Worm (Caenorhabditis elegans) whole organism, dauer: Measurements from ENCODE around the gene C56E6.2.

Source experiments
- unc-62 ChIP-seq: sonication (generic microtip); optimal IDR thresholded peaks from 2 replicates; lab custom pipeline; 2017; ENCODE audit warnings: missing biosample characterization, missing genetic modification reagents, missing genetic modification characterization

C56E6.2 gene

DNA sequence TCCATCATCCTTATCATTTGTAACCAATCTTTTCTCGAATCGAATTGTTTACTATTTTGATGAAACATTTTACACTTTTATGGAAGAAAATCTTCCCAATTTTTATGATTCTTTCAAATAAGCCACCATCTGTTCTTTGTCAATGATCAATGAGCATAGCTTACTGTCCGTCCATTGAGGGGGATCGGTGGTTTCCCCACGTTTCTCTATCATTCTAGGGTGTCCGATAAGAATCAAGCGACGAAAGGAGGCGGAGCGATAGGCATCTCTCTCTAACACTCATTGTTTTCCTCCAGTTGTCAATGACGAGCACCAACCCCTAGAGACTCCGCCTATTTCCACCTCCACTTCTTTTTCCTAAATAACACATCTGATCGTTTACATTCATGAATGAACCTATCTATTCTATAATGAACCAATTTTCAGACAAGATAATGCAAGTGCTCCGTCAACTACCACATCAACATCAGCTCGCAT lies at the start of gene C56E6.2:
TSS of gene C56E6.2 (plus strand) at position 427 of the 477 bp plus-strand sequence.
- no peak for TF ChIP-seq unc-62 (GFP tag; lab: Kevin White, UChicago)

DNA sequence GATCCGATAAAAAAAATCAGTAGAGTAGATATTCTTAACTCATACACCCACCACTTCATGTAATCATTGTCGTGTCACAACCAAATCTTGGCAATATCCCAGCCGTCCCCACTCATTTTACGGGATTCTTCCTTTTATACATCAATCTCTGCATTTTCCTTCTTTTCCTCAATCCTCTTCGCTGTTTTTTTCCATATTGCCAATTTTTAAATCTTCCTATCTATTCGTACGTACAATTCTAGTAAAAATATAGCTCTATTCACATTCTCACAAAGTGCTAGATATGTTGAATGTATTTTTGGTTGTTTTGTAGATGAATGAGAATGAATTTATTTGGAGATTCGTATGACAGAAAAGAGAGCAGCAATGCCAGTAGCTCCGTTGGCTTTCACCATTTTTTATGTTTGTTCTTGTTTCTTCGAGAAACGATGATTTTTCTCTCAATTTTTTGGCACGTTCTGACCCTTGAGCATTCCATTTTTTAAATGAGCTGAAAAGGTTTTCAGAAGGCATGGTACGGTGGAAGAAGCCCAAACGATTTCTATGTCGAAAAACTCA lies 49.5 kb upstream of the C56E6.2 start, which contains the start of gene T28D9.16:
TSS of gene T28D9.16 (plus strand) at position 508 of the 558 bp plus-strand sequence.
- no peak for TF ChIP-seq unc-62 (GFP tag; lab: Kevin White, UChicago)

DNA sequence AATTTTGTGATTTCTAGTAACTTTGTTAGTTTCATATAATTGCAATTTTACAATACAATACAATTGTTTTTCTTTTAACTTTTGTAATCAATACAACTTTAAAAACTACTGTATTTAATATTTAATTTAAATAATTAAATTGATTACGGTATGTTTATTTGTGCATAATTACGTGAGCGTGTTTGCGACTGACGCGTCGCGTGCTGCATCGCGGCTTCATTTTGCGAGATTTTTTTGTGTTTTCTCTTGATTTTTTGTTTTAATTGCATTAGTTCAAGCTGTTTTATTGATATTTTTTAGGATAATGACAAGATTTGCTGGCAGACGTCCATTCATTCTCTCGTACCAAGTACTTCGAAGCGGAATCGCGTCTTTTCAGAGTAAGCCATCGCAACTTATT lies 48.1 kb upstream of the C56E6.2 start, which contains the start of gene T28D9.4:
TSS of gene T28D9.4 (plus strand) at position 301 of the 400 bp plus-strand sequence.
- TF ChIP-seq unc-62 (GFP tag; lab: Kevin White, UChicago): no peak

DNA sequence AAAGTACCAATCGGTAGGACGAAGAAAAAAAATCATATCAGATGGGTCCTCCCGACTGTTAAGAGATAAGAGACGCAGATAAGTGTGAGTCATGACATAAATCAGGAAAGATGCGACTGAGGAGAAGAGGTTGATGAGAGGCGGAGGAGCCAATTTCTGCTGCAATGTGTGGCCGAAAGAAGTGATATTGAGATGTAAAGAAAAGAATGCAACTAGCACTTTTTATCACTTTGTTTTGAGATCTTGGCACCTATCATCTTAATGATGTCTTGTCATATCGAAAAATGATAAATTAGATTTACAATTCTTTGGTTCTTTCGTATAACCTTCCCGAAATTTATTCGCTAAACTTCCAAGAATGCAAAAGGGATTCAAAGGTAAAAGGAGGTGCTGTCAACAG lies 42.6 kb upstream of the C56E6.2 start, which contains the start of gene del-10:
TSS of gene del-10 (minus strand) at position 24 of the 400 bp plus-strand sequence.
- no peak for TF ChIP-seq unc-62 (GFP tag; lab: Kevin White, UChicago)

DNA sequence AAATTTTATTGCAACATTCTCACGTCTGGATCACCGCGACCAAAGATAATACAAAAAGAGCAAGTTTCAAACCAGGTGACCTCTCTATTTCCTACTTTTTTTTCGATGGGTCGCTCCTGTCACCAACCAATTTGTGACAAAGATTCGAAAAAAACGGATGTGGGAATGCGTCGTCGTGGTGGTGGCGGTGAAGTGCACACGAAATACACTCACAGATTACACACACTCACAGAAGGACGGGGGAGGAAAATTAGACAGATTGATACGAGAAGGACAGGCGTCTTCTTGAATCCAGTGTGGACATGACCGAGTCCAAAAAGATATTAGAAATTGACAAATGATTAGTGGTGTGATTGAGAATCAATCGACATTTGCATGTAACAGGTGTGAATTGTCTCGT lies 42.0 kb upstream of the C56E6.2 start:
- no peak for TF ChIP-seq unc-62 (GFP tag; lab: Kevin White, UChicago)

DNA sequence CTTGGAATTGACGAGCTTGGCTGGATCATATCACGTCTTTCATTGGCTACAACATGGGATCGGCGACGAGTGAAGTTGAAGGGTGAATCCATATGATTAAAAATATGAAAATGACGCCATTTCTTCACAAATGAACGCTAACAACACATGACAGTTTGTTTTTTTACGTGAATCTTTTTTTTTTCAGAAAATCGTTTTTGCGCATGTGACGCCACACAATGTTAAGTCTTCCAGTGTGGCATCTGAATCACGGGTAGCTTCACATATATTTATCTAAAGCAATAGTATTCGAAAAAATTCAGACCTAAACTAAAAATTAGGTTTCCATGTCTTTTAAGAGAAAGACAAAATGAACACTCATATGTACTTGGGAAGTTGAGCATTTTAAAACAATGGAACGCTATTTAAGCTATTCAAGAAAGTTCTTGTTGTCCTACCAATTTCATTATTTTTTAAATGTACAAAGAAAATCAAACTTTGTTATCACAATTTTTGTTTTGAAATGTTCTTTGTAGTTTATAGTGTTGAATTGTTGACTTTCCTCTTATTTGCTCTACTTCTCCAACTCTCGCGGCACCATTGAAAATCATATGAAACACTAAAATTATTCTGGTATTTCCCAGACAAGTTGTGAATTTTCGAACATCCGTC lies 39.7 kb upstream of the C56E6.2 start, which contains the start of the genes lido-16 and plpp-1.2:
TSS of gene lido-16 (minus strand) at position 101 of the 651 bp plus-strand sequence.
TSS of gene plpp-1.2 (plus strand) at position 601 of the 651 bp plus-strand sequence.
- TF ChIP-seq unc-62 (GFP tag; lab: Kevin White, UChicago): no peak

- TF ChIP-seq unc-62 (GFP tag; lab: Kevin White, UChicago): no peak
Measured at ce11 chrII:6486344-6486743, 38.4 kb upstream of the C56E6.2 start.

DNA sequence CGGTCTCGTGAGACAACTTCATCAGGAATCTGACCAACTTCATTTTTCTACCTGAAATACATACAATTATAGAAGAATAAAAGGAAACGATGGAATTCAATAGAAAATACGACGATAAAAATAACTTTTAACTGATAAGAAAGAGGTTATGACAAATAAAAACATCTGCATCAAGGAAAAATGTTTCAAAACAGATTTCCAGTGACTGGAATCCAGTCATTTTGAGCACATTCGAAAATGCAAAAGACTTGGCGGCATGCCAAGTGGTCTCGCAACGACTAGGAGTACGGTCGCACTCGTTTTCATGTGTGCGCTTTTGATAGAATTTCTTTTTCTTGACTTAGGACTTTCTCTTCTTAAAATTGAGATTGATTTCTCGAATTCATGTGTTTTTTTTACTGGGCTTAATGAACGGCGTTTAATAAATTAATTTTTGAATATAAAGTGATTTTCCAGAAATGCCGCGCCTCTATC lies 35.0 kb upstream of the C56E6.2 start, which contains the start of the genes snr-3 and rsp-5:
TSS of gene snr-3 (minus strand) at position 51 of the 474 bp plus-strand sequence.
TSS of gene rsp-5 (plus strand) at position 455 of the 474 bp plus-strand sequence.
- TF ChIP-seq unc-62 (GFP tag; lab: Kevin White, UChicago): no peak

DNA sequence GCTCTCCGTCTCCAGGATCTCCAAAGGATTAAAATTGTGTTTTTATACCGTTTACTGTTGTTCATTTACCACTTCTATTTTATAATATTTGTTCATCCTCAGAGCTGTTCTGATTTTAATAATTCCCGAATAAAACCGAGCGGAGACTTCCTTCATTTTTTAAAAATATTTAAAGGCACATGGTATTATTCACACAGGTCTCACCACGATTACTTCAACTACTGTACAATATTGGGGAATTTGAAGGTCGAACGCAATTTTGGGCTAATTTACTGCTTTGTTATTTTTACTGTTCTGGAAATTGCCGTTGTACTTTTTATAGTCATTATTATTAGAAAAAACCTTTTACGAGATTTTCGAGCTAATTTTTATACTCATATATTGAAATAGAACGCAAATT lies 33.5 kb upstream of the C56E6.2 start:
- TF ChIP-seq unc-62 (GFP tag; lab: Kevin White, UChicago): no peak

DNA sequence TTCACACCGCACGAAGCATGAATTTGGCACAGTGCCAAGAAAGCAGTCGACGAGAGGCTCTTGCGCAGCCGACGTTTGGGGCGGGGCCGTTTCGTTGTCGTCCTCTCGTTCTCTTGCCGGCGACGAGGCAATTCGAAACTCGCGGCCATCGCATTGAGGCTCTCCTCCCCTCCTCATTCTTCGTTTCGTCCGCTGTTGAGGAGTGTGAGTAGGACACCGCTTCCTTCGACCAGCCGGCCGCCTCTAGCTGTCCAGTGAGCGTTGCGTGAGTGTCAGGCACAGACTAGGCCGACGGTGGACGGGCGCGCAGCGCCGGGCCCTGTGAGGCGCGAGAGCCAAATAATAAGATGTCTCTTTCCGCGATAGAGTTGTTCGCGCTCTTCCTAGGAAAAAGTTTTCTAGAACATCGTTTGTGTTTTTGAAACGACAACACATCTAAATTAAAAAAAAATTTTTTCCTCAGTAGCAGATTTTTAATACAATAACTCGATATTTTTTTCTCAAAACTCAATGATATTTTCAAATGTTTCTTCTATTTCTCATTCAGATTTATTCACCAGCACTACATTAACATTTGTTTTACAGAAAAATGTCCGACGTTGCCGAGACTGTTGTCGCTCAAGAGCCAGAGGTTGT lies 32.8 kb upstream of the C56E6.2 start, which contains the start of the genes T28D9.11 and T28D9.1:
TSS of gene T28D9.11 (minus strand) at position 177 of the 636 bp plus-strand sequence.
TSS of gene T28D9.1 (plus strand) at position 586 of the 636 bp plus-strand sequence.
- no peak for TF ChIP-seq unc-62 (GFP tag; lab: Kevin White, UChicago)

ce11 chrII:6493139-6493538 lies 31.6 kb upstream of the C56E6.2 start:
- TF ChIP-seq unc-62 (GFP tag; lab: Kevin White, UChicago): no peak

DNA sequence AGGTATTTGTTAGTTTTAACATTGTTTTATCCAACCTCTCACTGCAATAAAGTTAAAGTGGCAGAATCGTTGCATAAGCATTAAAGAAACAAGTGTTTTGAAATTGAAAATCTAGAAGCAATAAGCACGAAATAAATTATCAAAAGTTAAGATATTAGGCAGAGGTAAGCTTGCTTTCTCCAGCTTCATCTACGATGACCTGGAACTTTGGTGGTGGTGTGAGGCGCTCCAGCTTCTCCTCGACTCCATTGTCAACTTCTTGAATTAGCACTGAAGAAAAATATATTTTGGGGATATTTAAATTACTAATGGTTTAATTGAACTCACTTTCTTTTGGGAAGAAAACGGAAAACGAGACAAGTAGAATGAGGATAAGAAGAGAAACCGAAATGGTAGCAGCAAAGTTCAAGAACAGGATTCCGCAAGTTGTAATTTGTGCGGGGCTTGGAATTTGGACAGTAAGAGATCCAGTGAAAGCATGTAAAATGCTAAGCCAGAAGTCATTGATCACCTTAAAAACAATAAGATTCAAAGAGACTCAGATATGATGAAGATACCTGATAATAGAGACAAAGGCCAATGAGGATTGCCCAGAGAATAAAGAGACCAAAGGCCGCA lies 30.9 kb upstream of the C56E6.2 start:
- no peak for TF ChIP-seq unc-62 (GFP tag; lab: Kevin White, UChicago)

DNA sequence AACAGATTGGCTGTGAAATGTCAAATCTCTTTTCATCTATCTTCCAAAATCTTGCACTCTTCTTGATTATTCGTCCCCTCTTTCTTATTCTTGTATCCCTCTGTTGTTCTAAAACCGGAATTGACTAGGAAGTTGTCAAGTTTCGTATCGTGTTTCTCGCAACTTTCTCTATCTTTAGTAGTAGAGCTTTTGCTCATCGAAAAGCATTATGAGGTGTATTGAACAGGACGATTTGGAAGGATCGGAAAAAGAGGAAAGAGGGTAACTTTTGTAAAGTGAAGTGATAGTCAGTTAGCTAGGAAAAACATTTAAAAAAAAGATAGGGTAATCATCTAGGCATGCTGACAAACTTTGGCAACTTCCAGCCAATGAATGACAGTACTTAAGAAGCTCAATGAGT lies 28.2 kb upstream of the C56E6.2 start:
- no peak for TF ChIP-seq unc-62 (GFP tag; lab: Kevin White, UChicago)

ce11 chrII:6497137-6497536 lies 27.6 kb upstream of the C56E6.2 start:
- TF ChIP-seq unc-62 (GFP tag; lab: Kevin White, UChicago): no peak

- no peak for TF ChIP-seq unc-62 (GFP tag; lab: Kevin White, UChicago)
Measured at ce11 chrII:6498609-6499008, 26.1 kb upstream of the C56E6.2 start.
